Fruit fly (Drosophila melanogaster): ENCODE data around the gene CG14043.
A peak's percentile ranks its signal among the peaks of the same experiment; 100 is the strongest.

The CG14043 gene

dm6 chr2L:5000287-5000871, 28.9 kb downstream of the CG14043 start:
- peak; percentile 51 for TF ChIP-seq dsf (GFP tag; optimal IDR thresholded peaks at IDR 0.05; ENCODE audit: borderline replicate concordance)
- TF ChIP-seq woc (GFP tag; optimal IDR thresholded peaks at IDR 0.05): peak; percentile 96
- TF ChIP-seq Jra (GFP tag; optimal IDR thresholded peaks at IDR 0.05): peak; percentile 82
- peak; percentile 73 for TF ChIP-seq dmrt93B (GFP tag; optimal IDR thresholded peaks at IDR 0.05)
- TF ChIP-seq Dif (GFP tag; optimal IDR thresholded peaks at IDR 0.05; ENCODE audit: partially characterized antibody): peak; percentile 21
- no peak for TF ChIP-seq Dfd (GFP tag; optimal IDR thresholded peaks at IDR 0.05)
- TF ChIP-seq br (GFP tag; optimal IDR thresholded peaks at IDR 0.05): peak; percentile 93
- no peak for TF ChIP-seq dl (GFP tag; optimal IDR thresholded peaks at IDR 0.05; ENCODE audit: insufficient read depth in 1 of 2, partially characterized antibody in 2 of 2)
- TF ChIP-seq h (GFP tag; optimal IDR thresholded peaks at IDR 0.05): peak; percentile 92
- TF ChIP-seq Abd-B (GFP tag; optimal IDR thresholded peaks at IDR 0.05): no peak
- peak; percentile 85 for TF ChIP-seq Hnf4 (GFP tag; optimal IDR thresholded peaks at IDR 0.05)
- no peak for TF ChIP-seq usp (GFP tag; optimal IDR thresholded peaks at IDR 0.05)
- peak; percentile 84 for TF ChIP-seq tai (GFP tag; optimal IDR thresholded peaks at IDR 0.05)
- no peak for TF ChIP-seq pan (optimal IDR thresholded peaks at IDR 0.05)
- TF ChIP-seq CG32264 (GFP tag; optimal IDR thresholded peaks at IDR 0.05): peak; percentile 76
- no peak for TF ChIP-seq lola (GFP tag; optimal IDR thresholded peaks at IDR 0.05)
- TF ChIP-seq N (GFP tag; optimal IDR thresholded peaks at IDR 0.05): no peak
- TF ChIP-seq sv (GFP tag; optimal IDR thresholded peaks at IDR 0.05): peak; percentile 64
- TF ChIP-seq jim (GFP tag; optimal IDR thresholded peaks at IDR 0.05): no peak
- TF ChIP-seq Rel (GFP tag; optimal IDR thresholded peaks at IDR 0.05): peak; percentile 63
- peak; percentile 62 for TF ChIP-seq Rel (tag; optimal IDR thresholded peaks at IDR 0.05)
- no peak for TF ChIP-seq Hr78 (GFP tag; optimal IDR thresholded peaks at IDR 0.05)
- no peak for TF ChIP-seq Vsx2 (GFP tag; optimal IDR thresholded peaks at IDR 0.05; ENCODE audit: partially characterized antibody)
- TF ChIP-seq psq (GFP tag; optimal IDR thresholded peaks at IDR 0.05): peak; percentile 89
- TF ChIP-seq OdsH (GFP tag; optimal IDR thresholded peaks at IDR 0.05): peak; percentile 88
- peak; percentile 85 for TF ChIP-seq rgr (GFP tag; optimal IDR thresholded peaks at IDR 0.05)
- peak; percentile 52 to 88 for TF ChIP-seq foxo (GFP tag; optimal IDR thresholded peaks at IDR 0.05)
- peak; percentile 71 for TF ChIP-seq brk (GFP tag; optimal IDR thresholded peaks at IDR 0.05)
- TF ChIP-seq CrebA (GFP tag; optimal IDR thresholded peaks at IDR 0.05; ENCODE audit: borderline replicate concordance): no peak
- TF ChIP-seq HLH106 (tag; optimal IDR thresholded peaks at IDR 0.05): peak; percentile 89
- peak; percentile 69 for TF ChIP-seq sage (GFP tag; optimal IDR thresholded peaks at IDR 0.05)
- TF ChIP-seq ey (GFP tag; optimal IDR thresholded peaks at IDR 0.05): peak; percentile 91
- peak; percentile 6 for TF ChIP-seq Mio (GFP tag; optimal IDR thresholded peaks at IDR 0.05)
- TF ChIP-seq CG9705 (GFP tag; optimal IDR thresholded peaks at IDR 0.05): peak; percentile 76
- no peak for TF ChIP-seq Hr83 (GFP tag; optimal IDR thresholded peaks at IDR 0.05; ENCODE audit: poor library complexity, severe bottlenecking)
- TF ChIP-seq Myc (optimal IDR thresholded peaks at IDR 0.05): no peak
- TF ChIP-seq GATAd (GFP tag; optimal IDR thresholded peaks at IDR 0.05): no peak
- peak; percentile 96 for TF ChIP-seq Sp1 (GFP tag; optimal IDR thresholded peaks at IDR 0.05)
- peak; percentile 95 for TF ChIP-seq fru (GFP tag; optimal IDR thresholded peaks at IDR 0.05)

dm6 chr2L:5000919-5001581, 29.5 kb downstream of the CG14043 start:
- TF ChIP-seq Vsx2 (GFP tag; optimal IDR thresholded peaks at IDR 0.05; ENCODE audit: partially characterized antibody): peak; percentile 23
- TF ChIP-seq Dfd (GFP tag; optimal IDR thresholded peaks at IDR 0.05): no peak
- peak; percentile 77 for TF ChIP-seq Dif (GFP tag; optimal IDR thresholded peaks at IDR 0.05; ENCODE audit: partially characterized antibody)
- no peak for TF ChIP-seq dmrt93B (GFP tag; optimal IDR thresholded peaks at IDR 0.05)
- TF ChIP-seq woc (GFP tag; optimal IDR thresholded peaks at IDR 0.05): no peak
- no peak for TF ChIP-seq brk (GFP tag; optimal IDR thresholded peaks at IDR 0.05)
- no peak for TF ChIP-seq rgr (GFP tag; optimal IDR thresholded peaks at IDR 0.05)
- no peak for TF ChIP-seq Abd-B (GFP tag; optimal IDR thresholded peaks at IDR 0.05)
- TF ChIP-seq pan (optimal IDR thresholded peaks at IDR 0.05): no peak
- no peak for TF ChIP-seq sage (GFP tag; optimal IDR thresholded peaks at IDR 0.05)
- TF ChIP-seq GATAd (GFP tag; optimal IDR thresholded peaks at IDR 0.05): no peak
- TF ChIP-seq br (GFP tag; optimal IDR thresholded peaks at IDR 0.05): no peak
- TF ChIP-seq lola (GFP tag; optimal IDR thresholded peaks at IDR 0.05): peak; percentile 93
- no peak for TF ChIP-seq CG32264 (GFP tag; optimal IDR thresholded peaks at IDR 0.05)
- no peak for TF ChIP-seq Hnf4 (GFP tag; optimal IDR thresholded peaks at IDR 0.05)
- TF ChIP-seq dsf (GFP tag; optimal IDR thresholded peaks at IDR 0.05; ENCODE audit: borderline replicate concordance): no peak
- TF ChIP-seq Hr78 (GFP tag; optimal IDR thresholded peaks at IDR 0.05): peak; percentile 61
- TF ChIP-seq h (GFP tag; optimal IDR thresholded peaks at IDR 0.05): no peak
- TF ChIP-seq CG9705 (GFP tag; optimal IDR thresholded peaks at IDR 0.05): no peak
- peak; percentile 97 for TF ChIP-seq N (GFP tag; optimal IDR thresholded peaks at IDR 0.05)
- TF ChIP-seq ey (GFP tag; optimal IDR thresholded peaks at IDR 0.05): no peak
- no peak for TF ChIP-seq OdsH (GFP tag; optimal IDR thresholded peaks at IDR 0.05)
- TF ChIP-seq usp (GFP tag; optimal IDR thresholded peaks at IDR 0.05): no peak
- no peak for TF ChIP-seq Rel (GFP tag; optimal IDR thresholded peaks at IDR 0.05)
- peak; percentile 13 for TF ChIP-seq Rel (tag; optimal IDR thresholded peaks at IDR 0.05)
- TF ChIP-seq HLH106 (tag; optimal IDR thresholded peaks at IDR 0.05): no peak
- no peak for TF ChIP-seq dl (GFP tag; optimal IDR thresholded peaks at IDR 0.05; ENCODE audit: insufficient read depth in 1 of 2, partially characterized antibody in 2 of 2)
- TF ChIP-seq CrebA (GFP tag; optimal IDR thresholded peaks at IDR 0.05; ENCODE audit: borderline replicate concordance): no peak
- TF ChIP-seq Jra (GFP tag; optimal IDR thresholded peaks at IDR 0.05): no peak
- no peak for TF ChIP-seq foxo (GFP tag; optimal IDR thresholded peaks at IDR 0.05)
- TF ChIP-seq jim (GFP tag; optimal IDR thresholded peaks at IDR 0.05): no peak
- TF ChIP-seq Myc (optimal IDR thresholded peaks at IDR 0.05): peak; percentile 76
- TF ChIP-seq Mio (GFP tag; optimal IDR thresholded peaks at IDR 0.05): no peak
- no peak for TF ChIP-seq tai (GFP tag; optimal IDR thresholded peaks at IDR 0.05)
- no peak for TF ChIP-seq Sp1 (GFP tag; optimal IDR thresholded peaks at IDR 0.05)
- no peak for TF ChIP-seq Hr83 (GFP tag; optimal IDR thresholded peaks at IDR 0.05; ENCODE audit: poor library complexity, severe bottlenecking)
- no peak for TF ChIP-seq psq (GFP tag; optimal IDR thresholded peaks at IDR 0.05)
- TF ChIP-seq sv (GFP tag; optimal IDR thresholded peaks at IDR 0.05): peak; percentile 7
- no peak for TF ChIP-seq fru (GFP tag; optimal IDR thresholded peaks at IDR 0.05)
